Worm (Caenorhabditis elegans) whole organism, midembryonic: Measurements from ENCODE around the gene F44B9.10.

Source experiments
- T22C8.4 ChIP-seq: fragments of 200-800 bp; sonication (Bioruptor generic); IDR thresholded peaks from 2 replicates; pipeline ENCODE4 v1.3.6; 2022; ENCODE audit warnings: missing genetic modification characterization, missing compliant biosample characterization
- cog-1 ChIP-seq: sonication (generic microtip); optimal IDR thresholded peaks from 2 replicates; lab custom pipeline; 2016; ENCODE audit warnings: missing genetic modification characterization, missing compliant biosample characterization
- flt-1 ChIP-seq: fragments of 200-800 bp; sonication (Bioruptor generic); IDR thresholded peaks from 2 replicates; pipeline ENCODE4 v1.3.6; 2022; ENCODE audit warnings: missing genetic modification characterization, missing compliant biosample characterization
- ztf-29 ChIP-seq: fragments of 200-800 bp; sonication (Bioruptor generic); IDR thresholded peaks from 2 replicates; pipeline ENCODE4 v1.3.6; 2022; ENCODE audit warnings: missing genetic modification reagents, missing genetic modification characterization, missing compliant biosample characterization

DNA sequence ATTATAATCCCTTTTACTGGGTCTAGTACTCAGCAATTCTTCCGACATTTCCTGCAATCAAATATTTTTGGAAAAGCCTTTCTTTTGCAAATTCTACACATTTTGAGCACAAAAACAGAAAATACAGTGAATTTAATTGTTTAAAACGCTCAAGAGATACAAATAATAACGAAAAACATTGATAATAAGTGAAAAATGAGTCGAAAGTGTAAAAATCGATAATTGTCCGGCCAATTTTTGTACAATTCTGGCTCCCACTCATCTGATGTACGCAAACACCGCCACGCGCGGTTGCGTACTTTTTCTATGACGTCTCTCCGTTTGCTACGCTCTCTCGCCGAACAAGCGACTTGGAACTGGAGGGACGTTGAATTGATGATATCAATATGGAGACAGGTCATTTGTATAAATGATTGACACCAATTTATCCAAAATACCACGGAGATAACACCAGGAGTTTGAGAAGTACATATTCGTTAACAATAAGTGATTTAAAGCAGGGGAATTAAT, 12.6 kb downstream of the F44B9.10 start, which contains the start of gene lin-36:
- TF ChIP-seq flt-1: peak; percentile 48; the same call in 1 of the 2 replicates
- TF ChIP-seq cog-1 (tag; lab: Kevin White, UChicago): peak; percentile 84
- TF ChIP-seq ztf-29 (GFP tag; lab: Robert Waterston, UW): no peak
- TF ChIP-seq T22C8.4 (GFP tag; lab: Robert Waterston, UW): peak; percentile 90
